Worm (Caenorhabditis elegans) whole organism, L4 larva: Measurements from ENCODE around the gene sel-8.

Experiments used
- F10B5.3 ChIP-seq: sonication (generic microtip); optimal IDR thresholded peaks from 2 replicates; lab custom pipeline; 2016; ENCODE audit warnings: mild to moderate bottlenecking, missing genetic modification characterization, missing compliant biosample characterization
- F26F4.8 ChIP-seq: fragments of 200-800 bp; sonication (Bioruptor generic); conservative IDR thresholded peaks from 2 replicates; pipeline ENCODE4 v1.3.6; 2022; ENCODE audit warnings: missing genetic modification characterization, missing compliant biosample characterization
- R02D3.7 ChIP-seq: fragments of 150-350 bp; sonication (generic microtip); optimal IDR thresholded peaks from 3 replicates; lab custom pipeline; 2014; ENCODE audit warnings: missing biosample characterization, missing genetic modification characterization
- Y75B8A.6 ChIP-seq: fragments of 200-800 bp; sonication (Bioruptor generic); IDR thresholded peaks from 2 replicates; pipeline ENCODE4 v1.3.6; 2022; ENCODE audit warnings: missing genetic modification reagents, missing genetic modification characterization, missing compliant biosample characterization
- aha-1 ChIP-seq: fragments of 150-350 bp; peaks from one replicate; lab custom pipeline; 2014; ENCODE audit warnings: missing biosample characterization, missing genetic modification characterization
- aly-2 ChIP-seq: sonication (generic microtip); optimal IDR thresholded peaks from 2 replicates; lab custom pipeline; 2018; ENCODE audit warnings: missing biosample characterization, missing genetic modification characterization
- ceh-44 ChIP-seq: fragments of 200-800 bp; sonication (Bioruptor generic); IDR thresholded peaks from 2 replicates; pipeline ENCODE4 v1.3.6; 2022; ENCODE audit warnings: missing genetic modification reagents, missing genetic modification characterization, missing compliant biosample characterization
- dmd-6 ChIP-seq: fragments of 200-800 bp; sonication (Bioruptor generic); IDR thresholded peaks from 2 replicates; pipeline ENCODE4 v1.3.6; 2022; ENCODE audit warnings: missing genetic modification reagents, missing genetic modification characterization, missing compliant biosample characterization
- dmd-8 ChIP-seq: fragments of 200-800 bp; sonication (Bioruptor generic); IDR thresholded peaks from 2 replicates; pipeline ENCODE4 v1.3.6; 2022; ENCODE audit warnings: missing genetic modification characterization, missing compliant biosample characterization
- egl-43 ChIP-seq: fragments of 200-800 bp; sonication (Bioruptor generic); IDR thresholded peaks from 2 replicates; pipeline ENCODE4 v1.3.6; 2022; ENCODE audit warnings: missing genetic modification reagents, missing genetic modification characterization, missing compliant biosample characterization
- hlh-11 ChIP-seq: fragments of 200-800 bp; sonication (Bioruptor generic); optimal IDR thresholded peaks from 2 replicates; lab custom pipeline; 2018; ENCODE audit warnings: mild to moderate bottlenecking, missing genetic modification characterization, missing compliant biosample characterization
- lim-7 ChIP-seq: fragments of 200-800 bp; sonication (Bioruptor generic); IDR thresholded peaks from 2 replicates; pipeline ENCODE4 v1.3.6; 2022; ENCODE audit warnings: missing genetic modification characterization, missing compliant biosample characterization
- lin-13 ChIP-seq: fragments of 150-350 bp; optimal IDR thresholded peaks from 2 replicates; lab custom pipeline; 2014; ENCODE audit warnings: missing biosample characterization, missing genetic modification reagents, missing genetic modification characterization
- lin-15B ChIP-seq: fragments of 150-350 bp; sonication (generic microtip); optimal IDR thresholded peaks from 3 replicates; lab custom pipeline; 2014; ENCODE audit warnings: missing biosample characterization, missing genetic modification characterization
- madf-5 ChIP-seq, 2 experiments: fragments of 200-800 bp; sonication (Bioruptor generic); IDR thresholded peaks; 2 replicates each; pipeline ENCODE4 v1.3.6; 2022; ENCODE audit warnings: missing compliant biosample characterization in 2 of 2, missing genetic modification characterization in 2 of 2
- madf-9 ChIP-seq: fragments of 200-800 bp; sonication (Bioruptor generic); conservative IDR thresholded peaks from 2 replicates; pipeline ENCODE4 v1.3.6; 2022; ENCODE audit warnings: missing genetic modification reagents, missing genetic modification characterization, missing compliant biosample characterization
- mdl-1 ChIP-seq, 2 experiments: fragments of 150-350 bp in 1 of 2; sonication (generic microtip) in 1 of 2; optimal IDR thresholded peaks; 2 replicates each; lab custom pipeline; 2014 to 2017; ENCODE audit warnings: missing biosample characterization in 2 of 2, missing genetic modification characterization in 2 of 2
- mep-1 ChIP-seq: fragments of 150-350 bp; sonication (generic microtip); optimal IDR thresholded peaks from 3 replicates; lab custom pipeline; 2014; ENCODE audit warnings: missing biosample characterization, missing genetic modification characterization
- mxl-3 ChIP-seq: fragments of 200-800 bp; sonication (Bioruptor generic); optimal IDR thresholded peaks from 2 replicates; lab custom pipeline; 2018; ENCODE audit warnings: mild to moderate bottlenecking, missing genetic modification characterization, missing compliant biosample characterization
- nhr-102 ChIP-seq: sonication (generic microtip); optimal IDR thresholded peaks from 2 replicates; lab custom pipeline; 2016; ENCODE audit warnings: mild to moderate bottlenecking, missing genetic modification characterization, moderate library complexity, missing compliant biosample characterization
- nhr-11 ChIP-seq: fragments of 150-350 bp; optimal IDR thresholded peaks from 2 replicates; lab custom pipeline; 2014; ENCODE audit warnings: missing biosample characterization, missing genetic modification characterization
- nhr-111 ChIP-seq: fragments of 200-800 bp; sonication (Bioruptor generic); optimal IDR thresholded peaks from 2 replicates; lab custom pipeline; 2018; ENCODE audit warnings: mild to moderate bottlenecking, missing genetic modification characterization, missing compliant biosample characterization
- nhr-237 ChIP-seq: sonication (generic microtip); optimal IDR thresholded peaks from 2 replicates; lab custom pipeline; 2017; ENCODE audit warnings: missing biosample characterization, missing genetic modification characterization
- nhr-42 ChIP-seq: fragments of 200-800 bp; sonication (Bioruptor generic); IDR thresholded peaks from 2 replicates; pipeline ENCODE4 v1.3.6; 2022; ENCODE audit warnings: missing genetic modification characterization, missing compliant biosample characterization
- nhr-6 ChIP-seq: fragments of 150-350 bp; optimal IDR thresholded peaks from 2 replicates; lab custom pipeline; 2014; ENCODE audit warnings: missing biosample characterization, missing genetic modification characterization
- pha-4 ChIP-seq, 2 experiments: fragments of 150-350 bp in 1 of 2; fragments of 200-800 bp in 1 of 2; sonication (Bioruptor generic) in 1 of 2; IDR thresholded peaks in 1 of 2; optimal IDR thresholded peaks in 1 of 2; 2 replicates each; pipeline versions ENCODE4 v1.3.6 to Lab custom; 2014 to 2022; ENCODE audit warnings: missing genetic modification characterization in 2 of 2, missing genetic modification reagents in 2 of 2, missing biosample characterization in 1 of 2, missing compliant biosample characterization in 1 of 2
- rbr-2 ChIP-seq: sonication (generic microtip); optimal IDR thresholded peaks from 2 replicates; lab custom pipeline; 2016; ENCODE audit warnings: missing genotype, missing genetic modification characterization, missing compliant biosample characterization
- unc-62 ChIP-seq, 3 experiments: fragments of 150-350 bp in 1 of 3; sonication (generic microtip); optimal IDR thresholded peaks in 2 of 3; peaks in 1 of 3; 1 replicate in 1 of 3; 2 replicates in 2 of 3; lab custom pipeline; 2014 to 2017; ENCODE audit warnings: missing biosample characterization in 3 of 3, missing genetic modification characterization in 3 of 3, missing genetic modification reagents in 3 of 3, missing genotype in 1 of 3
- ztf-11 ChIP-seq: fragments of 150-350 bp; optimal IDR thresholded peaks from 2 replicates; lab custom pipeline; 2014; ENCODE audit warnings: missing biosample characterization, missing genetic modification characterization

sel-8 gene

ce11 chrIII:3619621-3620261 is 7.2 kb downstream of the sel-8 start (continued):
- TF ChIP-seq F10B5.3 (no peak), hlh-11 (peak; percentile 61), nhr-6 (tag; lab: Kevin White, UChicago) (peak; percentile 13), madf-5 (GFP tag; IDR thresholded peaks at IDR 0.05; lab: Robert Waterston, UW) (no peak), aly-2 (tag; lab: Kevin White, UChicago) (no peak)

- TF ChIP-seq ztf-11 (tag; lab: Kevin White, UChicago) (no peak), unc-62 (GFP tag; optimal IDR thresholded peaks at IDR 0.05 in 1 of 2; lab: Kevin White, UChicago) (peak in 1 of 2 experiments; percentile 93), unc-62 (tag; optimal IDR thresholded peaks at IDR 0.05; lab: Kevin White, UChicago) (no peak)
These were observed 14.0 kb downstream of the sel-8 start for ce11 chrIII:3612882-3613479.

DNA sequence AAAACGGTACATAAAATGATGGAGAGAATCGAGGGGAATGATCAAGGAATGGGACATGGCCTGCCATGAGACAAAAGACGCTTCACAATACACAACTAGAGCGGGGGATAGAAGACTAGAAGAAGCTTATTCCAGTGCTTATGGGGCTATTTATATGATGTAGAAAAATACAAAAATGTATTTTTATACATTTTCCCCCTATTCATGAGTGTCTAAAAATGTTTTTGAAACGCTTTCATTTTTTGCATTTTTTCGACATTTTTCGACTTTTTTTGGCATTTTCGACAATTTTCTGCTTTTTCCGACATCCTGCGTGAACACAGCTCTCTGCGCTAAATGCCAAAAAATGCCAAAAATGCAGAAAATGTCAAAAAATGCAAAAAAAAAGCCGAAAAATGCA is 14.6 kb downstream of the sel-8 start:
- TF ChIP-seq pha-4 (GFP tag; IDR thresholded peaks at IDR 0.05; lab: Robert Waterston, UW) (no peak), pha-4 (tag; optimal IDR thresholded peaks at IDR 0.05; lab: Kevin White, UChicago) (no peak), F26F4.8 (0 out of 2 replicates have a peak, but pooled peaks have one; percentile 12), unc-62 (GFP tag; optimal IDR thresholded peaks at IDR 0.05 in 1 of 2; lab: Kevin White, UChicago) (peak in 1 of 2 experiments; percentile 68), unc-62 (tag; optimal IDR thresholded peaks at IDR 0.05; lab: Kevin White, UChicago) (no peak), lin-13 (GFP tag; lab: Kevin White, UChicago) (no peak), aly-2 (tag; lab: Kevin White, UChicago) (no peak), F10B5.3 (peak; percentile 22), aha-1 (peak; percentile 69)

DNA sequence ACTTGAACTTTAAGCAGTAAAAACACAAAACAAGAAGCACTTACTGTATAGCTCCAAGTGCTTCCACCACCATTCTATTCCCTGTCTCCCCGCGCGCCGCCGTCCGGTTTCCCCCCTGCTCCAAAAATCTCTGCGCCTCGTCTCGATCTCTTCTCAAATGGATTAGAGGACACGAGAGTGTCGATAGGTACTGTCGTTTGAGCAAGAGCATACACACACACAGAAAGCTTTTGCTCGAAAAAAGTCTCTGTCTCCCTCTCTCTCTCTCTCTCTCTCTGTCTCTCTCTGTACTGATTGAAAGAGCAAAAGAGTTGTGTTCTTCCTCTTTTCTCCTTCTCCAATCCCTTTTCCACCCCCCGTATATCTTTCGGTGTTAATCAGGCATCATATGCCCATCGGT is 21.3 kb downstream of the sel-8 start:
- no peak for TF ChIP-seq mep-1
- TF ChIP-seq unc-62 (GFP tag; optimal IDR thresholded peaks at IDR 0.05 in 1 of 2; lab: Kevin White, UChicago): peak in 1 of 2 experiments; percentile 84
- TF ChIP-seq unc-62 (tag; optimal IDR thresholded peaks at IDR 0.05; lab: Kevin White, UChicago): no peak
- TF ChIP-seq, all 104 proteins: peak for 1

DNA sequence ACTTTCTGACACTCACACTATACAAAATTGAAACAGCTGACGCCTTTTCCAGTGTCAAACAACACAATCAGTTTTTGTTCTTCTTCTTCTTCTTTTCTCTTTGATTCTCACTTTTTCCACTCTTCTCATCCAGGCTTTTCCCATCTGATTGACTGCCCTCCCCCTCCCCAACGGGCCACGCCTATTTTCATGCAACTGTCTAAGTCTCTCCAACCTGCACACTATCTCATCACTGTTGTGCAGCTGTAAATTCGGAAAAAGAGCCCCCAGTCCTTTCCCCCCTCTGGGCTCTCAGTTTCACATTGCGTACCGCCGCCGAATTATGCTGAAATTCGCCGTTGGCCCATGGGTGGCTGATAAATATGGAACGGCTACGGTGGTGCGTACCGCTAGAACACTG is 25.7 kb downstream of the sel-8 start:
- TF ChIP-seq rbr-2 (peak; percentile 6), nhr-11 (tag; lab: Kevin White, UChicago) (peak; percentile 46), mdl-1 (tag; optimal IDR thresholded peaks at IDR 0.05; lab: Kevin White, UChicago) (peak in 1 of 2 experiments; percentile 1), nhr-42 (GFP tag; lab: Robert Waterston, UW) (no peak), hlh-11 (peak; percentile 33), dmd-6 (no peak), mxl-3 (GFP tag; lab: Kevin White, UChicago) (peak; percentile 36)

- TF ChIP-seq Y75B8A.6 (GFP tag; lab: Robert Waterston, UW) (no peak), nhr-102 (tag; lab: Kevin White, UChicago) (no peak), madf-9 (GFP tag; lab: Robert Waterston, UW) (no peak), nhr-237 (no peak), egl-43 (GFP tag; lab: Robert Waterston, UW) (no peak), R02D3.7 (no peak), ceh-44 (GFP tag; lab: Robert Waterston, UW) (no peak), dmd-8 (GFP tag; lab: Robert Waterston, UW) (no peak), nhr-111 (GFP tag; lab: Kevin White, UChicago) (no peak), lim-7 (no peak), lin-15B (no peak)
These were observed 32.3 kb downstream of the sel-8 start for ce11 chrIII:3594681-3595080.
